Fruit fly (Drosophila melanogaster): ENCODE results near the gene Dab.

- no peak for TF ChIP-seq Snoo (tag; optimal IDR thresholded peaks at IDR 0.05)
- no peak for TF ChIP-seq CG9948 (tag; optimal IDR thresholded peaks at IDR 0.05)
- TF ChIP-seq CG15710 (tag; optimal IDR thresholded peaks at IDR 0.05): no peak
- peak; percentile 63 for TF ChIP-seq CG4496 (GFP tag; IDR thresholded peaks at IDR 0.05)
Measured at dm6 chr3L:16769866-16770265, 57.9 kb downstream of the Dab start.
